Worm (Caenorhabditis elegans) whole organism, early embryonic: ENCODE data around the gene coq-2.

Source experiments
- B0310.2 ChIP-seq: sonication (generic microtip); optimal IDR thresholded peaks from 2 replicates; lab custom pipeline; 2016; ENCODE audit warnings: mild to moderate bottlenecking, missing genetic modification characterization, missing compliant biosample characterization
- F13C5.2 ChIP-seq: sonication (generic microtip); optimal IDR thresholded peaks from 2 replicates; lab custom pipeline; 2017; ENCODE audit warnings: mild to moderate bottlenecking, missing genetic modification characterization, inconsistent platforms, missing compliant biosample characterization
- aly-1 ChIP-seq: sonication (generic microtip); optimal IDR thresholded peaks from 2 replicates; lab custom pipeline; 2016; ENCODE audit warnings: missing genetic modification characterization, missing compliant biosample characterization
- ama-1 ChIP-seq: fragments of 150-350 bp; optimal IDR thresholded peaks from 2 replicates; lab custom pipeline; 2014
- ceh-13 ChIP-seq: fragments of 200-800 bp; sonication (Bioruptor generic); optimal IDR thresholded peaks from 2 replicates; lab custom pipeline; 2018; ENCODE audit warnings: mild to moderate bottlenecking, missing genetic modification characterization, missing compliant biosample characterization
- ceh-36 ChIP-seq: sonication (generic microtip); optimal IDR thresholded peaks from 2 replicates; lab custom pipeline; 2016; ENCODE audit warnings: missing genetic modification characterization, inconsistent platforms, missing compliant biosample characterization
- ets-7 ChIP-seq: sonication (generic microtip); optimal IDR thresholded peaks from 2 replicates; lab custom pipeline; 2016; ENCODE audit warnings: missing genotype, missing genetic modification characterization, missing compliant biosample characterization
- flt-1 ChIP-seq: fragments of 200-800 bp; sonication (Bioruptor generic); IDR thresholded peaks from 2 replicates; pipeline ENCODE4 v1.3.6; 2022; ENCODE audit warnings: missing genetic modification characterization, missing compliant biosample characterization
- hmbx-1 ChIP-seq: sonication (generic microtip); optimal IDR thresholded peaks from 2 replicates; lab custom pipeline; 2016; ENCODE audit warnings: mild to moderate bottlenecking, missing genetic modification characterization, missing compliant biosample characterization
- hmg-4 ChIP-seq: fragments of 200-800 bp; sonication (Bioruptor generic); optimal IDR thresholded peaks from 2 replicates; lab custom pipeline; 2018; ENCODE audit warnings: mild to moderate bottlenecking, missing genetic modification characterization, missing compliant biosample characterization
- hnd-1 ChIP-seq: sonication (generic microtip); optimal IDR thresholded peaks from 2 replicates; lab custom pipeline; 2016; ENCODE audit warnings: missing genetic modification characterization, missing compliant biosample characterization
- pes-1 ChIP-seq: fragments of 200-800 bp; sonication (Bioruptor generic); IDR thresholded peaks from 2 replicates; pipeline ENCODE4 v1.3.6; 2022; ENCODE audit warnings: missing genetic modification reagents, missing genetic modification characterization, missing compliant biosample characterization
- scrt-1 ChIP-seq: fragments of 200-800 bp; sonication (Bioruptor generic); IDR thresholded peaks from 2 replicates; pipeline ENCODE4 v1.3.6; 2022; ENCODE audit warnings: missing genetic modification characterization, missing compliant biosample characterization
- sea-1 ChIP-seq: fragments of 200-800 bp; sonication (Bioruptor generic); conservative IDR thresholded peaks from 2 replicates; pipeline ENCODE4 v1.3.6; 2022; ENCODE audit warnings: missing genetic modification characterization, missing compliant biosample characterization
- tbx-11 ChIP-seq: fragments of 200-800 bp; sonication (Bioruptor generic); IDR thresholded peaks from 2 replicates; pipeline ENCODE4 v1.3.6; 2022; ENCODE audit warnings: missing genetic modification characterization, missing compliant biosample characterization
- tbx-37 ChIP-seq: fragments of 200-800 bp; sonication (Bioruptor generic); conservative IDR thresholded peaks from 2 replicates; pipeline ENCODE4 v1.3.6; 2022; ENCODE audit warnings: missing genetic modification reagents, missing genetic modification characterization, missing compliant biosample characterization
- tra-4 ChIP-seq: sonication (generic microtip); optimal IDR thresholded peaks from 2 replicates; lab custom pipeline; 2017; ENCODE audit warnings: missing genetic modification characterization, missing compliant biosample characterization

coq-2 gene

ce11 chrIII:6946382-6946781 is 10.6 kb downstream of the coq-2 start, which contains the start of gene let-711:
Gene let-711 (plus strand): TSS chrIII:6946718.
- no peak for TF ChIP-seq sea-1 (GFP tag; lab: Robert Waterston, UW)
- no peak for TF ChIP-seq tra-4 (tag; lab: Kevin White, UChicago)
- TF ChIP-seq aly-1 (tag; lab: Kevin White, UChicago) = no peak
- TF ChIP-seq flt-1 = no peak
- no peak for TF ChIP-seq tbx-11 (GFP tag; lab: Robert Waterston, UW)
- no peak for TF ChIP-seq F13C5.2
- no peak for TF ChIP-seq ceh-36 (tag; lab: Kevin White, UChicago)
- no peak for TF ChIP-seq pes-1 (GFP tag; lab: Robert Waterston, UW)
- no peak for TF ChIP-seq B0310.2 (tag; lab: Kevin White, UChicago)
- no peak for TF ChIP-seq hmg-4 (GFP tag; lab: Kevin White, UChicago)

ce11 chrIII:6947896-6948295 is 12.1 kb downstream of the coq-2 start:
- TF ChIP-seq scrt-1 (GFP tag; lab: Robert Waterston, UW) = no peak
- no peak for TF ChIP-seq ceh-36 (tag; lab: Kevin White, UChicago)
- no peak for TF ChIP-seq flt-1
- TF ChIP-seq tbx-11 (GFP tag; lab: Robert Waterston, UW) = no peak
- no peak for TF ChIP-seq sea-1 (GFP tag; lab: Robert Waterston, UW)
- TF ChIP-seq tra-4 (tag; lab: Kevin White, UChicago) = no peak
- TF ChIP-seq hmg-4 (GFP tag; lab: Kevin White, UChicago) = no peak
- no peak for TF ChIP-seq B0310.2 (tag; lab: Kevin White, UChicago)
- TF ChIP-seq pes-1 (GFP tag; lab: Robert Waterston, UW) = no peak
- TF ChIP-seq hnd-1 (tag; lab: Kevin White, UChicago) = no peak
- no peak for TF ChIP-seq ets-7 (tag; lab: Kevin White, UChicago)

ce11 chrIII:6951435-6951834 is 15.7 kb downstream of the coq-2 start:
- TF ChIP-seq hmbx-1 (tag; lab: Kevin White, UChicago) = no peak
- TF ChIP-seq scrt-1 (GFP tag; lab: Robert Waterston, UW) = no peak
- no peak for TF ChIP-seq ama-1 (lab: Kevin White, UChicago)
- no peak for TF ChIP-seq pes-1 (GFP tag; lab: Robert Waterston, UW)
- no peak for TF ChIP-seq hmg-4 (GFP tag; lab: Kevin White, UChicago)
- no peak for TF ChIP-seq sea-1 (GFP tag; lab: Robert Waterston, UW)
- TF ChIP-seq flt-1 = no peak
- no peak for TF ChIP-seq B0310.2 (tag; lab: Kevin White, UChicago)
- TF ChIP-seq tbx-11 (GFP tag; lab: Robert Waterston, UW) = no peak
- no peak for TF ChIP-seq ceh-13 (GFP tag; lab: Kevin White, UChicago)
- TF ChIP-seq tra-4 (tag; lab: Kevin White, UChicago) = no peak
- TF ChIP-seq ets-7 (tag; lab: Kevin White, UChicago) = no peak
- no peak for TF ChIP-seq aly-1 (tag; lab: Kevin White, UChicago)
- TF ChIP-seq hnd-1 (tag; lab: Kevin White, UChicago) = no peak
- no peak for TF ChIP-seq F13C5.2

ce11 chrIII:6953373-6953772 is 17.6 kb downstream of the coq-2 start:
- TF ChIP-seq hmbx-1 (tag; lab: Kevin White, UChicago) = no peak
- no peak for TF ChIP-seq B0310.2 (tag; lab: Kevin White, UChicago)
- TF ChIP-seq tbx-37 (GFP tag; lab: Robert Waterston, UW) = no peak
- TF ChIP-seq scrt-1 (GFP tag; lab: Robert Waterston, UW) = no peak
- TF ChIP-seq sea-1 (GFP tag; lab: Robert Waterston, UW) = no peak
- TF ChIP-seq F13C5.2 = no peak
- no peak for TF ChIP-seq tbx-11 (GFP tag; lab: Robert Waterston, UW)
- no peak for TF ChIP-seq ama-1 (lab: Kevin White, UChicago)

- no peak for TF ChIP-seq ama-1 (lab: Kevin White, UChicago)
Observed at ce11 chrIII:6953978-6954377, 18.2 kb downstream of the coq-2 start.

- TF ChIP-seq tbx-37 (GFP tag; lab: Robert Waterston, UW) = no peak
Observed at ce11 chrIII:6955766-6956165, 20.0 kb downstream of the coq-2 start.

- TF ChIP-seq ceh-13 (GFP tag; lab: Kevin White, UChicago) (no peak), tbx-11 (GFP tag; lab: Robert Waterston, UW) (no peak), ceh-36 (tag; lab: Kevin White, UChicago) (no peak), F13C5.2 (no peak), hmbx-1 (tag; lab: Kevin White, UChicago) (no peak), aly-1 (tag; lab: Kevin White, UChicago) (no peak), scrt-1 (GFP tag; lab: Robert Waterston, UW) (no peak), tbx-37 (GFP tag; lab: Robert Waterston, UW) (no peak), ets-7 (tag; lab: Kevin White, UChicago) (no peak), pes-1 (GFP tag; lab: Robert Waterston, UW) (no peak)
Observed at ce11 chrIII:6958674-6959241, 23.0 kb downstream of the coq-2 start.

- TF ChIP-seq F13C5.2 (peak; percentile 8), hnd-1 (tag; lab: Kevin White, UChicago) (no peak), tra-4 (tag; lab: Kevin White, UChicago) (no peak)
Observed at ce11 chrIII:6961167-6961566, 25.4 kb downstream of the coq-2 start.
